Worm (Caenorhabditis elegans): ENCODE results near the gene ced-8.

ced-8 gene

DNA sequence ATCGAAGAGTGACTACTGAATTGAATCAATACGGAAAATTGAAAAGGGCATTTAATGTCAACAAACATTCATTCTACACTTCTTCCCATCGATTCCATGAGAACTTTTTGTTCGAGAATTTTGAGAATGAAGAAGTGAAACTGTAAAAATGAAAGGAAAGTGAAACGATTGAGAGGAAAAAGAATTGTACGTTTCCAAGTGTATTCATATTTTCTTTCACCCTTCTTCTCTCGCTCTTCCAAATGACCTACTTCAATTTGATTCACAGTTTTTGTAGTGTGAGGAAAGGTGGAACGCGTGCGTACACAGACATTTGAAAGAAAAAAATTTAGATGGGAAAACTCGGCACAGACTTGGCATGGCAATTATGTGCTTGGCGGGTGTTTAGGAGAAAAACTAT, 7.6 kb upstream of the ced-8 start:
- TF ChIP-seq egl-44 (GFP tag; IDR thresholded peaks at IDR 0.05) (no peak), mxl-1 (tag; optimal IDR thresholded peaks at IDR 0.05) (no peak), K11D2.4 (GFP tag; IDR thresholded peaks at IDR 0.05) (no peak), C17E4.6 (GFP tag; IDR thresholded peaks at IDR 0.05) (no peak), Y53F4B.3 (GFP tag; IDR thresholded peaks at IDR 0.05) (no peak), akir-1 (GFP tag; optimal IDR thresholded peaks at IDR 0.05) (no peak)

DNA sequence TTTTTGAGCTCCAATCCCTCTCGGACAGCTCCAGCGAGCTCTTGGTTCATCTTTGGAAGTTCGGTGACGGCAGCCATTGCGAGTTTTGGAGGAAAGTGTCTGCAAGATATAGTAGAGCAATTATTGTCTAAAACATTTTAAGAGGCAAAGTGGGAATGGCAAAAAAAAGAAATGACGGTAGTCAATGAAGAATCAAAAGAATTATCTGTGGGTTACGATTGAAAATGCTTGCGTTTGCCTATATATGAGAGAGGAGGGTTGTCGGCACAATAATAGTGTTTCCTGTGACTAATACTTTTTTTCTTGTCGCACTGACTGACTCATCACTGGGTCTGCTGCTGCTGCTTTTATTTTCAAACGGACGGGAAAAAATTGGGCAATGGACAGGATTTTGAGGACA, 6.9 kb upstream of the ced-8 start, which contains the start of gene tth-1:
Gene tth-1, minus strand, starts transcription at position 101 of the 400 bp plus-strand sequence.
- no peak for TF ChIP-seq hrde-1 (tag; optimal IDR thresholded peaks at IDR 0.05; ENCODE audit: borderline replicate concordance)
- TF ChIP-seq tbp1 (GFP tag; optimal IDR thresholded peaks at IDR 0.05), result no peak
- no peak for TF ChIP-seq somi-1 (GFP tag; optimal IDR thresholded peaks at IDR 0.05)
- TF ChIP-seq zfh-2 (GFP tag; conservative IDR thresholded peaks at IDR 0.05), result no peak
- no peak for TF ChIP-seq atf-7 (tag; optimal IDR thresholded peaks at IDR 0.05)
- no peak for TF ChIP-seq ceh-79 (tag; optimal IDR thresholded peaks at IDR 0.05)
- no peak for TF ChIP-seq nhr-179 (tag; optimal IDR thresholded peaks at IDR 0.05)
- TF ChIP-seq attf-5 (GFP tag; optimal IDR thresholded peaks at IDR 0.05), result no peak
- TF ChIP-seq madf-8 (GFP tag; conservative IDR thresholded peaks at IDR 0.05), result no peak
- no peak for TF ChIP-seq lag-1 (GFP tag; IDR thresholded peaks at IDR 0.05)

DNA sequence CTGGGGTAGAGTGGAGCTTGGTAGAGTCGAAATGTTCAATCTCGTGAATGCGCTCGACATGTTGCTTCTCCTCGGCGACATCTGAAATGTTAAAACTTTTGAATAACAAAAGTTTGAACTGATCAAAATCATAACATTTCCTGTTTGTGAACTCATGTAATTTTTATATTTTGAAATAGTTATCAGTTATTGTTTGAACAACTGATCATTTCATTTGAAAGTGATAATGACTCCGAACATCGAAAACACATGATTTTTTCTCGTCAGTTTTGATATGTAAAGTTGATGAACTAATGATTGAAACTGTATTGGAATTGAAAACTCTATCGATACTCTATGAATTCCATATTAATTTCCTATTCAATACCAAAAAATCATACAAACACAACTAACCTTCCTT, 6.5 kb upstream of the ced-8 start:
- TF ChIP-seq nhr-80 (tag; optimal IDR thresholded peaks at IDR 0.05) (peak; percentile 18), tbx-9 (tag; optimal IDR thresholded peaks at IDR 0.05; ENCODE audit: borderline replicate concordance) (no peak), ceh-27 (GFP tag; optimal IDR thresholded peaks at IDR 0.05) (no peak), cebp-1 (GFP tag; IDR thresholded peaks at IDR 0.05) (no peak), cebp-1 (tag; optimal IDR thresholded peaks at IDR 0.05) (peak; percentile 12)

DNA sequence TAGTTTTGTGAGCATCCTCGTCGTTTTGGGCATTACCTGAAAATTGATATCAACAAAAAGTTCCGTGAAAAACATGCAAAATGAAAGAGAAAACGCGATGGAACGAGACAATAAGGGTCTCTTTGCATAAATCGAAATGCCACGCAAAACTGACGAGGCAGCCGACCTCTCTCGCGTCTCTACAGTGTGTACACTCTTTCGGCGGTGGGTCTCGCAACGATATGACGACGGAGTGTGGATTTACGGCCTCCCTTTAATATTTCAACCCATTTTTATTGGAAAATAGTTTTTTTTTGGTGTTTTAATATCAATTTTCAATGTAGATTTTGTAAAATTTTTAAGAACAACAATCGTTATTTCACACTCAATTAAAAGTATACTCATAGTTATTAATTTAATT, 5.3 kb upstream of the ced-8 start, which contains the start of gene tag-123:
Gene tag-123, minus strand, starts transcription at position 36 of the 400 bp plus-strand sequence.
- no peak for TF ChIP-seq B0261.1 (tag; optimal IDR thresholded peaks at IDR 0.05)
- no peak for TF ChIP-seq Y67H2A.10 (GFP tag; conservative IDR thresholded peaks at IDR 0.05)
- TF ChIP-seq Y79H2A.3 (GFP tag; conservative IDR thresholded peaks at IDR 0.05), result no peak
- no peak for TF ChIP-seq egl-18 (GFP tag; IDR thresholded peaks at IDR 0.05)
- no peak for TF ChIP-seq madf-8 (GFP tag; conservative IDR thresholded peaks at IDR 0.05)
- no peak for TF ChIP-seq chd-7 (tag; optimal IDR thresholded peaks at IDR 0.05)
- TF ChIP-seq snpc-1.3 (tag; optimal IDR thresholded peaks at IDR 0.05; ENCODE audit: insufficient read depth), result no peak
- no peak for TF ChIP-seq nhr-90 (tag; optimal IDR thresholded peaks at IDR 0.05)
- peak; percentile 66; the same call in 1 of the 2 replicates for TF ChIP-seq hmg-1.2 (GFP tag; IDR thresholded peaks at IDR 0.05)
- TF ChIP-seq T26A5.8 (tag; optimal IDR thresholded peaks at IDR 0.05), result no peak
- no peak for TF ChIP-seq madf-3 (GFP tag; IDR thresholded peaks at IDR 0.05)
- no peak for TF ChIP-seq dox-1 (GFP tag; IDR thresholded peaks at IDR 0.05)
- no peak for TF ChIP-seq F57A8.1 (GFP tag; optimal IDR thresholded peaks at IDR 0.05)
- no peak for TF ChIP-seq B0019.2 (GFP tag; conservative IDR thresholded peaks at IDR 0.05)
- peak; percentile 72 for TF ChIP-seq F33H1.4 (GFP tag; IDR thresholded peaks at IDR 0.05)
- no peak for TF ChIP-seq lin-35 (GFP tag; optimal IDR thresholded peaks at IDR 0.05)
- TF ChIP-seq cebp-1 (GFP tag; IDR thresholded peaks at IDR 0.05), result no peak
- peak; percentile 57 for TF ChIP-seq cebp-1 (tag; optimal IDR thresholded peaks at IDR 0.05)
- no peak for TF ChIP-seq ztf-18 (tag; optimal IDR thresholded peaks at IDR 0.05)
- TF ChIP-seq atf-7 (tag; optimal IDR thresholded peaks at IDR 0.05), result no peak
- no peak for TF ChIP-seq C06A6.2 (GFP tag; conservative IDR thresholded peaks at IDR 0.05)
- TF ChIP-seq dpl-1 (GFP tag; optimal IDR thresholded peaks at IDR 0.05), result no peak
- TF ChIP-seq ztf-6 (GFP tag; IDR thresholded peaks at IDR 0.05), result no peak
- no peak for TF ChIP-seq F49E8.2 (tag; optimal IDR thresholded peaks at IDR 0.05; ENCODE audit: insufficient read depth)
- TF ChIP-seq attf-5 (GFP tag; optimal IDR thresholded peaks at IDR 0.05), result peak; percentile 4
- no peak for TF ChIP-seq ceh-100 (GFP tag; IDR thresholded peaks at IDR 0.05)
- no peak for TF ChIP-seq K12H6.12 (tag; optimal IDR thresholded peaks at IDR 0.05)
- TF ChIP-seq ZK185.1 (tag; optimal IDR thresholded peaks at IDR 0.05; ENCODE audit: poor library complexity, severe bottlenecking), result peak; percentile 16

Measured in whole organism, young adult.